Worm (Caenorhabditis elegans) whole organism, mixed stage, embryonic: Measurements from ENCODE around the gene Y11D7A.19.
A peak's percentile ranks its signal among the peaks of the same experiment; 100 is the strongest.

Experiments used
- M03D4.4 ChIP-seq: sonication (generic microtip); optimal IDR thresholded peaks from 2 replicates; lab custom pipeline; 2017; ENCODE audit warnings: mild to moderate bottlenecking, missing genetic modification characterization, missing compliant biosample characterization
- bed-3 ChIP-seq: fragments of 200-800 bp; sonication (Bioruptor generic); optimal IDR thresholded peaks from 3 replicates; lab custom pipeline; 2018; ENCODE audit warnings: mild to moderate bottlenecking, missing genetic modification characterization, moderate library complexity, missing compliant biosample characterization
- blmp-1 ChIP-seq: fragments of 150-350 bp; optimal IDR thresholded peaks from 2 replicates; lab custom pipeline; 2014; ENCODE audit warnings: missing biosample characterization, missing genetic modification characterization
- ceh-39 ChIP-seq: fragments of 150-350 bp; optimal IDR thresholded peaks from 2 replicates; lab custom pipeline; 2014; ENCODE audit warnings: missing biosample characterization, missing genetic modification characterization
- ceh-43 ChIP-seq: fragments of 200-800 bp; sonication (Bioruptor generic); optimal IDR thresholded peaks from 2 replicates; lab custom pipeline; 2018; ENCODE audit warnings: mild to moderate bottlenecking, missing genetic modification characterization, moderate library complexity, missing compliant biosample characterization
- ceh-83 ChIP-seq: fragments of 200-800 bp; sonication (Bioruptor generic); optimal IDR thresholded peaks from 2 replicates; lab custom pipeline; 2018; ENCODE audit warnings: mild to moderate bottlenecking, missing genetic modification characterization, missing compliant biosample characterization
- ces-1 ChIP-seq: fragments of 150-350 bp; optimal IDR thresholded peaks from 2 replicates; lab custom pipeline; 2014; ENCODE audit warnings: missing biosample characterization, missing genetic modification reagents, missing genetic modification characterization
- cnd-1 ChIP-seq: fragments of 200-800 bp; sonication (Bioruptor generic); optimal IDR thresholded peaks from 2 replicates; lab custom pipeline; 2018; ENCODE audit warnings: mild to moderate bottlenecking, missing genetic modification characterization, missing compliant biosample characterization
- drap-1 ChIP-seq: fragments of 200-800 bp; sonication (Bioruptor generic); optimal IDR thresholded peaks from 3 replicates; lab custom pipeline; 2018; ENCODE audit warnings: mild to moderate bottlenecking, missing genetic modification characterization, missing compliant biosample characterization
- elt-1 ChIP-seq: sonication (generic microtip); optimal IDR thresholded peaks from 2 replicates; lab custom pipeline; 2017; ENCODE audit warnings: missing genetic modification characterization, mild to moderate bottlenecking, missing compliant biosample characterization, antibody characterized with exemption, moderate library complexity, borderline replicate concordance; ENCODE audit not compliant: insufficient read depth
- elt-3 ChIP-seq: fragments of 150-350 bp; optimal IDR thresholded peaks from 2 replicates; lab custom pipeline; 2014; ENCODE audit warnings: missing biosample characterization, missing genetic modification characterization
- flh-1 ChIP-seq: fragments of 200-800 bp; sonication (Bioruptor generic); optimal IDR thresholded peaks from 2 replicates; lab custom pipeline; 2018; ENCODE audit warnings: mild to moderate bottlenecking, missing genetic modification characterization, moderate library complexity, missing compliant biosample characterization
- ham-2 ChIP-seq: fragments of 200-800 bp; sonication (Bioruptor generic); optimal IDR thresholded peaks from 2 replicates; lab custom pipeline; 2018; ENCODE audit warnings: mild to moderate bottlenecking, missing genetic modification characterization, missing compliant biosample characterization
- hlh-1 ChIP-seq: fragments of 150-350 bp; optimal IDR thresholded peaks from 2 replicates; lab custom pipeline; 2014; ENCODE audit warnings: missing biosample characterization, missing genetic modification reagents, missing genetic modification characterization
- lin-13 ChIP-seq: fragments of 150-350 bp; optimal IDR thresholded peaks from 2 replicates; lab custom pipeline; 2014; ENCODE audit warnings: missing biosample characterization, missing genetic modification characterization
- lin-32 ChIP-seq: fragments of 200-800 bp; sonication (Bioruptor generic); optimal IDR thresholded peaks from 2 replicates; lab custom pipeline; 2018; ENCODE audit warnings: mild to moderate bottlenecking, missing genetic modification characterization, missing compliant biosample characterization
- lsy-2 ChIP-seq: fragments of 150-350 bp; optimal IDR thresholded peaks from 2 replicates; lab custom pipeline; 2014; ENCODE audit warnings: missing biosample characterization, missing genetic modification characterization
- mab-5 ChIP-seq: fragments of 150-350 bp; optimal IDR thresholded peaks from 2 replicates; lab custom pipeline; 2014; ENCODE audit warnings: missing biosample characterization, missing genetic modification characterization
- mep-1 ChIP-seq: fragments of 150-350 bp; optimal IDR thresholded peaks from 2 replicates; lab custom pipeline; 2017; ENCODE audit warnings: missing biosample characterization, missing genetic modification reagents, missing genetic modification characterization, inconsistent platforms
- mls-2 ChIP-seq: sonication (generic microtip); optimal IDR thresholded peaks from 2 replicates; lab custom pipeline; 2016; ENCODE audit warnings: mild to moderate bottlenecking, missing genetic modification characterization, moderate library complexity, missing compliant biosample characterization
- nhr-12 ChIP-seq: fragments of 150-350 bp; optimal IDR thresholded peaks from 2 replicates; lab custom pipeline; 2014; ENCODE audit warnings: missing biosample characterization, missing genetic modification characterization
- nhr-2 ChIP-seq: fragments of 150-350 bp; optimal IDR thresholded peaks from 2 replicates; lab custom pipeline; 2014; ENCODE audit warnings: missing biosample characterization, missing genetic modification characterization
- nhr-237 ChIP-seq: fragments of 150-350 bp; optimal IDR thresholded peaks from 2 replicates; lab custom pipeline; 2014; ENCODE audit warnings: missing biosample characterization, missing genetic modification characterization
- nhr-28 ChIP-seq: fragments of 150-350 bp; optimal IDR thresholded peaks from 2 replicates; lab custom pipeline; 2014; ENCODE audit warnings: missing biosample characterization, missing genetic modification characterization
- nhr-76 ChIP-seq: sonication (generic microtip); optimal IDR thresholded peaks from 2 replicates; lab custom pipeline; 2017; ENCODE audit warnings: missing biosample characterization, missing genetic modification characterization
- pha-4 ChIP-seq: fragments of 150-350 bp; optimal IDR thresholded peaks from 2 replicates; lab custom pipeline; 2018; ENCODE audit warnings: missing biosample characterization, missing genetic modification reagents, missing genetic modification characterization
- sem-2 ChIP-seq: fragments of 200-800 bp; sonication (Bioruptor generic); optimal IDR thresholded peaks from 2 replicates; lab custom pipeline; 2018; ENCODE audit warnings: mild to moderate bottlenecking, missing genetic modification characterization, missing compliant biosample characterization
- snpc-4 ChIP-seq: fragments of 150-350 bp; optimal IDR thresholded peaks from 2 replicates; lab custom pipeline; 2014; ENCODE audit warnings: missing biosample characterization, missing genetic modification characterization
- sptf-1 ChIP-seq: sonication (generic microtip); optimal IDR thresholded peaks from 2 replicates; lab custom pipeline; 2017; ENCODE audit warnings: mild to moderate bottlenecking, missing genetic modification characterization, moderate library complexity, missing compliant biosample characterization
- tbx-8 ChIP-seq: fragments of 200-800 bp; sonication (Bioruptor generic); optimal IDR thresholded peaks from 2 replicates; lab custom pipeline; 2018; ENCODE audit warnings: mild to moderate bottlenecking, missing genetic modification characterization, moderate library complexity, missing compliant biosample characterization
- unc-120 ChIP-seq: sonication (generic microtip); optimal IDR thresholded peaks from 2 replicates; lab custom pipeline; 2017; ENCODE audit warnings: missing genetic modification characterization, missing compliant biosample characterization; ENCODE audit not compliant: poor library complexity, severe bottlenecking
- unc-39 ChIP-seq: fragments of 150-350 bp; optimal IDR thresholded peaks from 2 replicates; lab custom pipeline; 2014; ENCODE audit warnings: missing biosample characterization, missing genetic modification characterization
- unc-62 ChIP-seq: fragments of 150-350 bp; optimal IDR thresholded peaks from 2 replicates; lab custom pipeline; 2014; ENCODE audit warnings: missing biosample characterization, missing genetic modification reagents, missing genetic modification characterization
- zip-8 ChIP-seq: fragments of 150-350 bp; optimal IDR thresholded peaks from 2 replicates; lab custom pipeline; 2014; ENCODE audit warnings: missing biosample characterization, missing genetic modification characterization
- ztf-11 ChIP-seq: fragments of 150-350 bp; optimal IDR thresholded peaks from 2 replicates; lab custom pipeline; 2014; ENCODE audit warnings: missing biosample characterization, missing genetic modification characterization

Y11D7A.19 gene

DNA sequence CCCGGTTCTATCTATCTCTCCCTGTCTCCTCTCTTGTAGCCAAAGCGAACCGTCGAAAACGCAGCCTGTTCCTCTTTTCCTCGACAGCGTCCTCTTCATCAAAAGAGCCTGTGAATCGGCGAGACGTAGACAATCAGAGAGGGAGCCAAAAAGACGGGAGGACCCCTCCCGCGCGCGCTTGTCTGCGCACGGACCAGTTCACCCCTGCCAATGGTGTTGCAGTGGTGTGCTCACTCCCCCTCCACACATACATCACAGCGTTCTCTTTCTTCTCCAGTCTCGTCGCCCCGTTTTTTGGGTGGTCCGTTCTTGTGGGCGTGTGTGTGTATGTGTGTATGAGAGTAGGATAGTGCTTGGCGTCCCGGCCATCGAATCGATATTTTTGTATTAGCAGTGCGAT is 2.6 kb upstream of the Y11D7A.19 start:
- peak; percentile 11 for TF ChIP-seq hlh-1 (tag; lab: Kevin White, UChicago)
- TF ChIP-seq unc-62 = peak; percentile 46
- TF ChIP-seq M03D4.4 (tag; lab: Kevin White, UChicago) = peak; percentile 41
- no peak for TF ChIP-seq elt-3
- TF ChIP-seq ztf-11 = peak; percentile 68
- peak; percentile 7 for TF ChIP-seq unc-120 (tag; lab: Kevin White, UChicago)
- peak; percentile 55 for TF ChIP-seq ham-2 (GFP tag; lab: Kevin White, UChicago)
- peak; percentile 37 for TF ChIP-seq ceh-83 (GFP tag; lab: Kevin White, UChicago)
- no peak for TF ChIP-seq flh-1 (GFP tag; lab: Kevin White, UChicago)
- peak; percentile 32 for TF ChIP-seq cnd-1 (tag; lab: Kevin White, UChicago)
- peak; percentile 20 for TF ChIP-seq mep-1 (tag; lab: Kevin White, UChicago)
- TF ChIP-seq lin-13 (tag; lab: Kevin White, UChicago) = peak; percentile 1
- no peak for TF ChIP-seq sptf-1 (tag; lab: Kevin White, UChicago)
- no peak for TF ChIP-seq sem-2 (GFP tag; lab: Kevin White, UChicago)
- peak; percentile 14 for TF ChIP-seq tbx-8 (GFP tag; lab: Kevin White, UChicago)
- TF ChIP-seq drap-1 (GFP tag; lab: Kevin White, UChicago) = peak; percentile 22
- TF ChIP-seq ceh-39 (tag; lab: Kevin White, UChicago) = peak; percentile 27
- no peak for TF ChIP-seq bed-3 (GFP tag; lab: Kevin White, UChicago)

ce11 chrIV:9267581-9267980 is 1.2 kb upstream of the Y11D7A.19 start:
- TF ChIP-seq cnd-1 (tag; lab: Kevin White, UChicago) (peak; percentile 28), mep-1 (tag; lab: Kevin White, UChicago) (no peak), nhr-2 (peak; percentile 74)

DNA sequence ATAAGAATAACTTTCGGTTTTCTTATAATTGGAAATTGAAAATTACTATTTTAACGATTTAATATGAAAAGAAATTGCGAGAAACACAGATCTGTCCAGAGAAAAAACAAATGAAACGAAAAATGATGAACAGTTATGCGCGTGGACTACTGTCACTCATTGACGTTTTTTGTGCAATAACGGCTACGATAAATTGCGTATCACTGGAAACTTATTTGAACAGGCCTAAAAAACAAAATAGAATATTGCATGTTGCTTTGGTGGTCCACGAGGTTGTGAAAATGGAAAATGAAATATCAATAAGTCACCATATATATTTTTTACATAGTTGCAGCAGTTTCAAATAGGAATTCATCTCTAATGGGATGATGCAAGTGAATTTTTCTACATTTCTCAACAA is 1.9 kb downstream of the Y11D7A.19 start:
- TF ChIP-seq nhr-76 = no peak
- TF ChIP-seq unc-39 (tag; lab: Kevin White, UChicago) = no peak
- no peak for TF ChIP-seq ces-1 (GFP tag; lab: Kevin White, UChicago)
- TF ChIP-seq mep-1 (tag; lab: Kevin White, UChicago) = no peak
- TF ChIP-seq drap-1 (GFP tag; lab: Kevin White, UChicago) = no peak
- TF ChIP-seq flh-1 (GFP tag; lab: Kevin White, UChicago) = no peak
- no peak for TF ChIP-seq sem-2 (GFP tag; lab: Kevin White, UChicago)
- no peak for TF ChIP-seq mls-2 (tag; lab: Kevin White, UChicago)
- TF ChIP-seq nhr-237 (tag; lab: Kevin White, UChicago) = no peak
- TF ChIP-seq ztf-11 = no peak
- no peak for TF ChIP-seq elt-3

- TF ChIP-seq ceh-43 (GFP tag; lab: Kevin White, UChicago) (no peak), unc-120 (tag; lab: Kevin White, UChicago) (no peak), nhr-28 (tag; lab: Kevin White, UChicago) (no peak), ceh-83 (GFP tag; lab: Kevin White, UChicago) (peak; percentile 17), nhr-2 (peak; percentile 73), ztf-11 (peak; percentile 37), bed-3 (GFP tag; lab: Kevin White, UChicago) (no peak), ham-2 (GFP tag; lab: Kevin White, UChicago) (no peak), unc-39 (tag; lab: Kevin White, UChicago) (no peak), unc-62 (peak; percentile 25), drap-1 (GFP tag; lab: Kevin White, UChicago) (peak; percentile 56), elt-3 (no peak), sem-2 (GFP tag; lab: Kevin White, UChicago) (no peak), mls-2 (tag; lab: Kevin White, UChicago) (peak; percentile 68), hlh-1 (tag; lab: Kevin White, UChicago) (peak; percentile 64), pha-4 (tag; lab: Kevin White, UChicago) (peak; percentile 35), blmp-1 (tag; lab: Kevin White, UChicago) (no peak), elt-1 (tag; lab: Kevin White, UChicago) (no peak), tbx-8 (GFP tag; lab: Kevin White, UChicago) (no peak), ces-1 (GFP tag; lab: Kevin White, UChicago) (peak; percentile 18), nhr-76 (no peak), sptf-1 (tag; lab: Kevin White, UChicago) (peak; percentile 69), flh-1 (GFP tag; lab: Kevin White, UChicago) (no peak), mab-5 (no peak), zip-8 (no peak), nhr-237 (tag; lab: Kevin White, UChicago) (no peak), mep-1 (tag; lab: Kevin White, UChicago) (peak; percentile 55), nhr-12 (no peak), M03D4.4 (tag; lab: Kevin White, UChicago) (peak; percentile 27), lin-13 (tag; lab: Kevin White, UChicago) (no peak), cnd-1 (tag; lab: Kevin White, UChicago) (peak; percentile 93), snpc-4 (tag; lab: Kevin White, UChicago) (no peak), ceh-39 (tag; lab: Kevin White, UChicago) (peak; percentile 42), lin-32 (peak; percentile 91), lsy-2 (tag; lab: Kevin White, UChicago) (no peak)
These were observed 2.5 kb downstream of the Y11D7A.19 start, which contains the start of gene flh-1 for ce11 chrIV:9263812-9264320. TSS of gene flh-1 (minus strand) at chrIV:9264270.
